Fruit fly (Drosophila melanogaster) S2 (cell line): ENCODE data around the gene Coq4.

Experiments
- CG8478 ChIP-seq: fragments of >200 bp; optimal IDR thresholded peaks from 2 replicates; lab custom pipeline; 2018
- CTCF ChIP-seq, 2 experiments: fragments of >200 bp; optimal IDR thresholded peaks; 2 replicates each; lab custom pipeline; 2018

dm6 chr3L:17444569-17444968, 11.1 kb upstream of the Coq4 start:
- TF ChIP-seq CG8478, result no peak
- no peak for TF ChIP-seq CTCF (optimal IDR thresholded peaks at IDR 0.05; lab: Kevin White, UChicago)
